Fruit fly (Drosophila melanogaster): ENCODE results near the gene CG32269.
A peak's percentile ranks its signal among the peaks of the same experiment; 100 is the strongest.

The CG32269 gene

DNA sequence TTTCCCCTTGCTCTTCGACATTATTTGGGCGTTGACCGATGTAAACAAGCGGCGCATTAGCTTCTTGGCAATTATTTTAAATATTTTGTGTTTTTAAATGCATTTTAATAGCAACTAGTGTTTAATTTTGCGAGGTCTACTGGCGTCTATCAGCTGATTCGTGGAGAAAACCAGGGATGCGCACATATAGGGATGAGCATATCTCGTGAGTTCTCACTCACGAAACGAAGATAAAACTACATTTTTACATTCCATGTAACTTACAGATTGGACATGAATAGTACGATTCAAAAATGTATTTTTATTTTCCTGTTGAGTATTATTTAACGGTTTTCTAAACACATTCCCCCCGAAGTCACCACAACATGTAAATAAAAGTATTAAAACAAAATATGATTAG, 11.3 kb downstream of the CG32269 start, which contains the start of gene CG14966 (continued):
- TF ChIP-seq Dref (GFP tag; IDR thresholded peaks at IDR 0.05): 0 out of 2 replicates have a peak, but pooled peaks have one; percentile 36
- no peak for TF ChIP-seq sim (GFP tag; IDR thresholded peaks at IDR 0.05)
- TF ChIP-seq CG2202 (tag; optimal IDR thresholded peaks at IDR 0.05): no peak
- peak in 1 of 3 experiments; percentile 80 for TF ChIP-seq Stat92E (GFP tag; optimal IDR thresholded peaks at IDR 0.05)
- peak; percentile 42 for TF ChIP-seq Dp (GFP tag; optimal IDR thresholded peaks at IDR 0.05)
- TF ChIP-seq CG1233 (GFP tag; optimal IDR thresholded peaks at IDR 0.05): no peak
- TF ChIP-seq CG10209 (GFP tag; optimal IDR thresholded peaks at IDR 0.05): no peak
- TF ChIP-seq onecut (GFP tag; IDR thresholded peaks at IDR 0.05): no peak
- no peak for TF ChIP-seq CG5953 (GFP tag; IDR thresholded peaks at IDR 0.05)
- peak; percentile 31 for TF ChIP-seq nerfin-1 (tag; optimal IDR thresholded peaks at IDR 0.05)
- no peak for TF ChIP-seq CG12942 (GFP tag; optimal IDR thresholded peaks at IDR 0.05)
- no peak for TF ChIP-seq gcm2 (GFP tag; optimal IDR thresholded peaks at IDR 0.05)
- no peak for TF ChIP-seq danr (GFP tag; IDR thresholded peaks at IDR 0.05)
- TF ChIP-seq CG7963 (GFP tag; IDR thresholded peaks at IDR 0.05; ENCODE audit: partially characterized antibody): peak; percentile 76; the same call in 2 of the 3 replicates
- no peak for TF ChIP-seq Atf-2 (GFP tag; optimal IDR thresholded peaks at IDR 0.05)
- TF ChIP-seq GATAe (GFP tag; conservative IDR thresholded peaks at IDR 0.05): no peak
- no peak for TF ChIP-seq CG10321 (GFP tag; IDR thresholded peaks at IDR 0.05)
- TF ChIP-seq CG15073 (GFP tag; optimal IDR thresholded peaks at IDR 0.05): no peak
- peak; percentile 90 for TF ChIP-seq BEAF-32 (GFP tag; optimal IDR thresholded peaks at IDR 0.05)
- TF ChIP-seq ind (GFP tag; optimal IDR thresholded peaks at IDR 0.05): peak; percentile 19
- TF ChIP-seq Doc3 (GFP tag; IDR thresholded peaks at IDR 0.05; ENCODE audit: partially characterized antibody): peak; percentile 89
- peak; percentile 15 for TF ChIP-seq CG3995 (GFP tag; optimal IDR thresholded peaks at IDR 0.05)
- peak; percentile 57 for TF ChIP-seq CG14710 (tag; optimal IDR thresholded peaks at IDR 0.05)
- no peak for TF ChIP-seq Asciz (GFP tag; optimal IDR thresholded peaks at IDR 0.05)
- peak; percentile 20 for TF ChIP-seq B-H2 (GFP tag; optimal IDR thresholded peaks at IDR 0.05)
- no peak for TF ChIP-seq Drgx (GFP tag; IDR thresholded peaks at IDR 0.05)
- TF ChIP-seq Sry-β (GFP tag; optimal IDR thresholded peaks at IDR 0.05): no peak
- peak; percentile 1 for TF ChIP-seq CG4424 (GFP tag; optimal IDR thresholded peaks at IDR 0.05)
- no peak for TF ChIP-seq cad (GFP tag; optimal IDR thresholded peaks at IDR 0.05)
- peak; percentile 20 to 48 for TF ChIP-seq dpn (GFP tag; optimal IDR thresholded peaks at IDR 0.05)
- peak; percentile 89 for TF ChIP-seq pzg (GFP tag; optimal IDR thresholded peaks at IDR 0.05)
- TF ChIP-seq tio (GFP tag; optimal IDR thresholded peaks at IDR 0.05): no peak
- no peak for TF ChIP-seq E2f1 (GFP tag; IDR thresholded peaks at IDR 0.05)
- no peak for TF ChIP-seq gsb (GFP tag; IDR thresholded peaks at IDR 0.05)
- no peak for TF ChIP-seq wdn (GFP tag; IDR thresholded peaks at IDR 0.05)
- TF ChIP-seq mirr (GFP tag; optimal IDR thresholded peaks at IDR 0.05): peak; percentile 30
- no peak for TF ChIP-seq CG1024 (GFP tag; IDR thresholded peaks at IDR 0.05)
- TF ChIP-seq CG2199 (GFP tag; IDR thresholded peaks at IDR 0.05): peak; percentile 22; the same call in 2 of the 3 replicates
- TF ChIP-seq Six4 (GFP tag; optimal IDR thresholded peaks at IDR 0.05): no peak
- peak; percentile 43 for TF ChIP-seq nmo (GFP tag; optimal IDR thresholded peaks at IDR 0.05)
- peak; percentile 11; the same call in 1 of the 2 replicates for TF ChIP-seq ttk (GFP tag; IDR thresholded peaks at IDR 0.05)
- no peak for TF ChIP-seq fd102C (GFP tag; optimal IDR thresholded peaks at IDR 0.05)
- no peak for TF ChIP-seq aop (GFP tag; IDR thresholded peaks at IDR 0.05)
- TF ChIP-seq Hey (tag; optimal IDR thresholded peaks at IDR 0.05): no peak
- peak; percentile 89 for TF ChIP-seq CG10431 (GFP tag; optimal IDR thresholded peaks at IDR 0.05)
- no peak for TF ChIP-seq esg (GFP tag; conservative IDR thresholded peaks at IDR 0.05)
- TF ChIP-seq lilli (GFP tag; optimal IDR thresholded peaks at IDR 0.05): peak; percentile 56
- TF ChIP-seq wor (GFP tag; IDR thresholded peaks at IDR 0.05): no peak
- TF ChIP-seq Lim3 (GFP tag; IDR thresholded peaks at IDR 0.05): no peak
- peak; percentile 22 for TF ChIP-seq CG18599 (GFP tag; optimal IDR thresholded peaks at IDR 0.05)
- TF ChIP-seq Mes4 (GFP tag; optimal IDR thresholded peaks at IDR 0.05): no peak
- no peak for TF ChIP-seq NK7.1 (GFP tag; optimal IDR thresholded peaks at IDR 0.05)
